Worm (Caenorhabditis elegans) whole organism, L2 larva: ENCODE data around the gene gld-3.

Source experiments
- F13H6.1 ChIP-seq: sonication (generic microtip); optimal IDR thresholded peaks from 2 replicates; lab custom pipeline; 2016; ENCODE audit warnings: missing genetic modification characterization, missing compliant biosample characterization
- aly-2 ChIP-seq: fragments of 150-350 bp; optimal IDR thresholded peaks from 2 replicates; lab custom pipeline; 2014; ENCODE audit warnings: missing biosample characterization, missing genetic modification characterization
- dmd-4 ChIP-seq: sonication (generic microtip); optimal IDR thresholded peaks from 2 replicates; lab custom pipeline; 2017; ENCODE audit warnings: missing biosample characterization, missing genetic modification characterization
- egl-27 ChIP-seq: sonication (generic microtip); optimal IDR thresholded peaks from 3 replicates; lab custom pipeline; 2017; ENCODE audit warnings: missing biosample characterization, missing genetic modification reagents, missing genetic modification characterization
- lin-11 ChIP-seq: fragments of 150-350 bp; sonication (generic microtip); optimal IDR thresholded peaks from 2 replicates; lab custom pipeline; 2014; ENCODE audit warnings: missing biosample characterization, missing genetic modification characterization, inconsistent platforms, mixed read lengths
- lin-39 ChIP-seq: fragments of 150-350 bp; optimal IDR thresholded peaks from 2 replicates; lab custom pipeline; 2014; ENCODE audit warnings: missing biosample characterization, missing genetic modification reagents, missing genetic modification characterization
- mab-5 ChIP-seq: fragments of 150-350 bp; optimal IDR thresholded peaks from 2 replicates; lab custom pipeline; 2014; ENCODE audit warnings: missing biosample characterization, missing genetic modification characterization
- nhr-12 ChIP-seq: fragments of 150-350 bp; optimal IDR thresholded peaks from 2 replicates; lab custom pipeline; 2014; ENCODE audit warnings: missing biosample characterization, missing genetic modification characterization
- unc-39 ChIP-seq: fragments of 150-350 bp; optimal IDR thresholded peaks from 2 replicates; lab custom pipeline; 2014; ENCODE audit warnings: missing biosample characterization, missing genetic modification characterization

DNA sequence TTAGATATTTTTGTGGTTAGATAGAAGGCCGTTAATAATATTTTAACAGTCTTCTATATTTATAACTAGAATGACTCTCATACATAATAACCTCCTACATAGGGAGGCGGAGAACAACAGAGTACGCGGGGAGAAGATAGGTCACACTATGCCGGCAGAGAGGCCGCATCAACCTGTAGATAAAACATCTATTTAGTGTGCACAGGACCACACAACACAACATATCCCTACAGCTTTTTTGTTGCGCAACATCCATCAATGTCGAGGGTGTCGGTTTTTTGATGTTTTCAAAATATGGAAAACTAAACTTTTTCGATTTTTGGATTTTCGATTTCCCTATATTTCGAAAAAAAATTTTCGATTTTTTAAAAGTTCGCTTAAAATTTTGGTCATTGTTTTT lies 41.6 kb upstream of the gld-3 start:
- TF ChIP-seq nhr-12 (tag; lab: Kevin White, UChicago) (no peak), mab-5 (tag; lab: Kevin White, UChicago) (no peak), F13H6.1 (tag; lab: Kevin White, UChicago) (no peak), egl-27 (tag; lab: Kevin White, UChicago) (no peak), lin-39 (tag; lab: Kevin White, UChicago) (no peak), aly-2 (no peak), dmd-4 (no peak), lin-11 (tag; lab: Kevin White, UChicago) (no peak), unc-39 (tag; lab: Kevin White, UChicago) (no peak)
